Worm (Caenorhabditis elegans) whole organism, L3 larva: ENCODE results near the gene C04C3.6.
"Not testable (repeated sequence)": the region's sequence is repeated elsewhere in the genome, so short reads cannot be mapped to it uniquely, and the experiment has no call there.

ENCODE experiments used
- R02D3.7 ChIP-seq: fragments of 150-350 bp; optimal IDR thresholded peaks from 2 replicates; lab custom pipeline; 2014; ENCODE audit warnings: missing biosample characterization, missing genetic modification characterization
- ZK546.5 ChIP-seq: sonication (generic microtip); optimal IDR thresholded peaks from 2 replicates; lab custom pipeline; 2017; ENCODE audit warnings: missing biosample characterization, missing genetic modification characterization
- aly-2 ChIP-seq: fragments of 150-350 bp; optimal IDR thresholded peaks from 2 replicates; lab custom pipeline; 2014; ENCODE audit warnings: missing biosample characterization, missing genetic modification characterization
- ama-1 ChIP-seq: fragments of 150-350 bp; optimal IDR thresholded peaks from 2 replicates; lab custom pipeline; 2018
- ceh-16 ChIP-seq: sonication (generic microtip); optimal IDR thresholded peaks from 2 replicates; lab custom pipeline; 2017; ENCODE audit warnings: missing biosample characterization, missing genetic modification characterization
- ceh-28 ChIP-seq: fragments of 150-350 bp; optimal IDR thresholded peaks from 2 replicates; lab custom pipeline; 2014; ENCODE audit warnings: missing biosample characterization, missing genetic modification reagents, missing genetic modification characterization
- ceh-82 ChIP-seq: fragments of 150-350 bp; optimal IDR thresholded peaks from 2 replicates; lab custom pipeline; 2014; ENCODE audit warnings: missing biosample characterization, missing genetic modification characterization
- ceh-9 ChIP-seq: sonication (generic microtip); optimal IDR thresholded peaks from 2 replicates; lab custom pipeline; 2018; ENCODE audit warnings: missing biosample characterization, missing genetic modification characterization
- daf-12 ChIP-seq: fragments of 150-350 bp; optimal IDR thresholded peaks from 2 replicates; lab custom pipeline; 2014; ENCODE audit warnings: missing biosample characterization, missing genetic modification reagents, missing genetic modification characterization
- egl-27 ChIP-seq: sonication (generic microtip); optimal IDR thresholded peaks from 4 replicates; lab custom pipeline; 2017; ENCODE audit warnings: missing biosample characterization, missing genetic modification reagents, missing genetic modification characterization
- egl-5 ChIP-seq: fragments of 150-350 bp; optimal IDR thresholded peaks from 2 replicates; lab custom pipeline; 2017; ENCODE audit warnings: missing biosample characterization, missing genetic modification reagents, missing genetic modification characterization, inconsistent platforms
- elt-2 ChIP-seq: sonication (generic microtip); optimal IDR thresholded peaks from 2 replicates; lab custom pipeline; 2016; ENCODE audit warnings: missing genetic modification reagents, mild to moderate bottlenecking, missing genetic modification characterization, missing compliant biosample characterization
- fos-1 ChIP-seq: fragments of 150-350 bp; optimal IDR thresholded peaks from 2 replicates; lab custom pipeline; 2014; ENCODE audit warnings: missing biosample characterization, missing genetic modification characterization
- hmg-11 ChIP-seq: sonication (generic microtip); optimal IDR thresholded peaks from 2 replicates; lab custom pipeline; 2016; ENCODE audit warnings: missing genetic modification characterization, missing compliant biosample characterization
- jun-1 ChIP-seq: fragments of 150-350 bp; optimal IDR thresholded peaks from 2 replicates; lab custom pipeline; 2014; ENCODE audit warnings: missing biosample characterization, missing genetic modification reagents, missing genetic modification characterization
- lin-39 ChIP-seq: fragments of 150-350 bp; optimal IDR thresholded peaks from 2 replicates; lab custom pipeline; 2018; ENCODE audit warnings: missing biosample characterization, missing genetic modification reagents, missing genetic modification characterization
- nfya-1 ChIP-seq: sonication (generic microtip); optimal IDR thresholded peaks from 2 replicates; lab custom pipeline; 2017; ENCODE audit warnings: missing genetic modification characterization, mild to moderate bottlenecking, missing compliant biosample characterization, antibody characterized with exemption, moderate library complexity; ENCODE audit not compliant: insufficient read depth
- nhr-11 ChIP-seq: fragments of 150-350 bp; optimal IDR thresholded peaks from 2 replicates; lab custom pipeline; 2014; ENCODE audit warnings: missing biosample characterization, missing genetic modification characterization
- nhr-23 ChIP-seq: fragments of 150-350 bp; optimal IDR thresholded peaks from 2 replicates; lab custom pipeline; 2014; ENCODE audit warnings: missing biosample characterization, missing genetic modification reagents, missing genetic modification characterization
- nhr-25 ChIP-seq: sonication (generic microtip); optimal IDR thresholded peaks from 2 replicates; lab custom pipeline; 2017; ENCODE audit warnings: missing biosample characterization, missing genetic modification characterization
- nhr-28 ChIP-seq: fragments of 150-350 bp; optimal IDR thresholded peaks from 2 replicates; lab custom pipeline; 2014; ENCODE audit warnings: missing biosample characterization, missing genetic modification characterization
- nhr-67 ChIP-seq: fragments of 150-350 bp; optimal IDR thresholded peaks from 2 replicates; lab custom pipeline; 2014; ENCODE audit warnings: missing biosample characterization, missing genetic modification characterization
- pha-4 ChIP-seq: fragments of 150-350 bp; optimal IDR thresholded peaks from 2 replicates; lab custom pipeline; 2014; ENCODE audit warnings: missing biosample characterization, missing genetic modification reagents, missing genetic modification characterization
- pqm-1 ChIP-seq: fragments of 150-350 bp; optimal IDR thresholded peaks from 2 replicates; lab custom pipeline; 2017; ENCODE audit warnings: missing biosample characterization, missing genetic modification characterization, inconsistent platforms
- sea-2 ChIP-seq: fragments of 150-350 bp; sonication (generic microtip); optimal IDR thresholded peaks from 4 replicates; lab custom pipeline; 2014; ENCODE audit warnings: missing biosample characterization, missing genetic modification reagents, missing genetic modification characterization
- skn-1 ChIP-seq: fragments of 150-350 bp; optimal IDR thresholded peaks from 2 replicates; lab custom pipeline; 2014; ENCODE audit warnings: missing biosample characterization, missing genetic modification characterization
- tbx-2 ChIP-seq: sonication (generic microtip); optimal IDR thresholded peaks from 2 replicates; lab custom pipeline; 2016; ENCODE audit warnings: mild to moderate bottlenecking, missing genetic modification characterization, missing compliant biosample characterization
- unc-39 ChIP-seq: sonication (generic microtip); optimal IDR thresholded peaks from 4 replicates; lab custom pipeline; 2017; ENCODE audit warnings: missing biosample characterization, missing genetic modification characterization
- unc-62 ChIP-seq: fragments of 150-350 bp; sonication (generic microtip); optimal IDR thresholded peaks from 4 replicates; lab custom pipeline; 2014; ENCODE audit warnings: missing biosample characterization, missing genetic modification reagents, missing genetic modification characterization
- ztf-11 ChIP-seq: fragments of 150-350 bp; optimal IDR thresholded peaks from 2 replicates; lab custom pipeline; 2014; ENCODE audit warnings: missing biosample characterization, missing genetic modification characterization
- ztf-4 ChIP-seq: fragments of 150-350 bp; optimal IDR thresholded peaks from 2 replicates; lab custom pipeline; 2014; ENCODE audit warnings: missing biosample characterization, missing genetic modification characterization

C04C3.6 gene

DNA sequence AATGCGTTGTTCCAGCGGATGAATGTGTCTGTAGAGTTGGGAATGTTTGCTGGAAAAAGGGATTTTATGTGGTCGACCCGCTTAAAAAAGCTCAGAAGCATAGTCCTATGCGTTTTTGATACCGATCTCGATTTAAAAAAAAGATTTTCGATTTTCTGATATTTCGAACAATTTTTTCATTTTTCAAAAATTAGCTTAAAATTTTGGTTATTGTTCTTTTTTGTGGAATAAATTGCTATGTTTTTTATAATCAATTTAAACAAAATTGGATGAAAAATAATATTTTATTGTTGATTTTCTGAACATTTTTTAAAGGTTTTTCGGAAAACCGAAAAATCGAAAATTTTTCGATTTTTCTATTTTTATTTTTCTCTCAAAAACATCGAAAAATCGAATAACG, 11.0 kb upstream of the C04C3.6 start, which contains the start of gene C04C3.7:
C04C3.7 (minus strand) TSS at position 101 of the 400 bp plus-strand sequence.
- TF ChIP-seq skn-1 (tag; lab: Kevin White, UChicago); ama-1 (lab: Kevin White, UChicago); ceh-9 (tag; lab: Kevin White, UChicago): not testable (repeated sequence)

DNA sequence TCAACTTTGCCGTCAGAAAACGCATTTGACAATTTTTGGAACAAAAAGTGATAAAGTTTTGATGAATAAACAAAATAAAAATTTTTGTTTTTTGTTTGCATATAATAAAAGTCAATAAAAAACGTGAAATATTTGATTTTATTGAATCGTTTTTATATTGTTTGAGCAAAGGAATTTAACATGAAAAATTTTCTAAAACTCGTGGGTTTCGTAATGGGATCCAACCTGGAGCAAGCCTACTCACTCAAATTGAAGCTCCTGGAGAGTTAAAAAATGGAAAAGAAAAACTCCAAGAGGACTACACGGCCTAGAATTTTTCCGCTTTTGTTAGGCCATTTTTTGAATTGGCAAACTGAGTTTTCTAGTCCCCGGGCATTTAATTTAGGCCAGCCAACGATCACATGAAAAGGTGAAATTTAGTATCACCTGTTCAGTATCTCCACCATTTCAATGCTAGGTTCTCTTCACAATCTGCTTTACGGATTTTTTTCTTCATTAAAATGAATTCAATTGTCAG, 6.1 kb upstream of the C04C3.6 start, which contains the start of the genes C04C3.9 and srz-60:
C04C3.9 (minus strand) TSS at position 101 of the 517 bp plus-strand sequence.
srz-60 (plus strand) TSS at position 467 of the 517 bp plus-strand sequence.
- no peak for TF ChIP-seq daf-12 (tag; lab: Kevin White, UChicago)
- TF ChIP-seq fos-1 (tag; lab: Kevin White, UChicago): no peak

DNA sequence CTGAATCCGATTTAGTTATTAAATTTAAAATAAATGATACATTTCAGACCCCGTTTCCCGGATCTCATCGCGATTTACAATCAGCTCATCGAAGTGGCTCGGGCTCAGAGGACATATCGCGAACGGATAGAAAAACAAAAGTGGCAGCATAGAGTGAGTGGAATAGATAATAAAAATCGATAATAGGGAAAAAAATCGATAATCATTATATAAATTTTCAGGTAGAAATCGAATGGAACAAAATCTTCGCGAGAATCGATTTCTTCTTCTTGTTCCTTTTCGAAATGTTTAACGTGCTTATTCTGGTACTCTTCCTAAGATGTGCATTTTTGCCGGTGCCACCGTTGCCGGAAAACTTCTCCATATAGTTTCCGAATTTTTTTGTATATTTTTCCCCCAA, 3.7 kb downstream of the C04C3.6 start:
- TF ChIP-seq nfya-1 (tag; lab: Kevin White, UChicago) (no peak), ceh-28 (peak; percentile 39), egl-5 (tag; lab: Kevin White, UChicago) (no peak)

DNA sequence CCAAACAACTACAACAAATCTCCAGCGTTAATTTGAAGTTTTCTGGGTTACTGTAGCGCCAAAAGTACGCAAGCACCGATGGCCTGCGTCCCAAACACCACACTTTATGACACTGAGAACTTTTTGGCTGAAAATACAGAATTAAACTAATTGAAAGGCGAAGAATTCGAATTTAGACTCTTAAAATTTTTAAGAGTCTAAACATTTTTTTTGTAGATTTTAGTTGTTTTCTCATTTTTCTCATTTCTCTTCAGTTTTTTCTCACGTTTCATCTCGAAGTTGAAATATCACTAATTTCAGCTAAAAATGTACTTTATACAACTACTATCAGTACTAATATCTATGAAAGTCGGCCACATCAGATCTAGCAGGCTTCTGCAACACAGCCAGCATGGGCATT, 7.0 kb downstream of the C04C3.6 start, which contains the start of gene lgc-9:
lgc-9 (plus strand) TSS at position 301 of the 400 bp plus-strand sequence.
- TF ChIP-seq egl-27 (tag; lab: Kevin White, UChicago): no peak
- no peak for TF ChIP-seq hmg-11 (tag; lab: Kevin White, UChicago)
- TF ChIP-seq R02D3.7: no peak
- TF ChIP-seq aly-2 (tag; lab: Kevin White, UChicago): no peak
- no peak for TF ChIP-seq ZK546.5 (tag; lab: Kevin White, UChicago)
- no peak for TF ChIP-seq pqm-1 (tag; lab: Kevin White, UChicago)

DNA sequence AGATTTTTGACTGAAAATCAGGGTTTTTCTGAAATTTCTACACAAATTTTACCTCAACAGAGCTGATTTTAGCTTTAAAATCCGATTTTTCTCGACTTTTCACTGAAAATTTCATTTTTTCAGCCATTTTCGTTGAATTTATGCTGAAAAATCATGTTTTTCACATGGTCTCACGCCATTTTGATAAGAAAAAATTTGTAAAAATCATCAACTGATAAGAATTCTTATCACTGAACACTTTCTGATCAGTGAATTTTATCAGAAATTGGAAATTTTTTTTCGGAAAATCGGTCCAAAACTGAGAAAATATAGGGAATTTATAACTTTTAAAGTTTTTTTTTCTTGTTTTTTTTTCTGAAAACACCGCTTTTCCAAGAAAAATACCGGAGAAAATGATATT, 21.5 kb downstream of the C04C3.6 start:
- no peak for TF ChIP-seq nhr-25 (tag; lab: Kevin White, UChicago)
- no peak for TF ChIP-seq R02D3.7
- no peak for TF ChIP-seq sea-2 (GFP tag; lab: Kevin White, UChicago)
- no peak for TF ChIP-seq nhr-28 (tag; lab: Kevin White, UChicago)
- no peak for TF ChIP-seq ceh-28
- no peak for TF ChIP-seq ztf-11 (tag; lab: Kevin White, UChicago)
- TF ChIP-seq unc-39 (tag; lab: Kevin White, UChicago): no peak
- TF ChIP-seq elt-2 (tag; lab: Kevin White, UChicago): peak; percentile 83
- TF ChIP-seq tbx-2: no peak
- TF ChIP-seq pha-4 (tag; lab: Kevin White, UChicago): peak; percentile 27
- TF ChIP-seq ama-1 (lab: Kevin White, UChicago): no peak
- no peak for TF ChIP-seq ztf-4 (tag; lab: Kevin White, UChicago)
- TF ChIP-seq lin-39: no peak
- no peak for TF ChIP-seq ceh-16 (tag; lab: Kevin White, UChicago)
- no peak for TF ChIP-seq ZK546.5 (tag; lab: Kevin White, UChicago)
- TF ChIP-seq nhr-67 (tag; lab: Kevin White, UChicago): no peak
- TF ChIP-seq jun-1: no peak
- no peak for TF ChIP-seq egl-27 (tag; lab: Kevin White, UChicago)
- TF ChIP-seq nhr-23 (tag; lab: Kevin White, UChicago): no peak
- no peak for TF ChIP-seq nhr-11 (tag; lab: Kevin White, UChicago)
- no peak for TF ChIP-seq egl-5 (tag; lab: Kevin White, UChicago)
- peak; percentile 90 for TF ChIP-seq pqm-1 (tag; lab: Kevin White, UChicago)
- no peak for TF ChIP-seq unc-62 (GFP tag; lab: Kevin White, UChicago)
- TF ChIP-seq ceh-82 (tag; lab: Kevin White, UChicago): no peak
- TF ChIP-seq nfya-1 (tag; lab: Kevin White, UChicago): no peak
